Fruit fly (Drosophila melanogaster): ENCODE measurements around the gene CG17193.
A peak's percentile ranks its signal among the peaks of the same experiment; 100 is the strongest.

Gene CG17193

DNA sequence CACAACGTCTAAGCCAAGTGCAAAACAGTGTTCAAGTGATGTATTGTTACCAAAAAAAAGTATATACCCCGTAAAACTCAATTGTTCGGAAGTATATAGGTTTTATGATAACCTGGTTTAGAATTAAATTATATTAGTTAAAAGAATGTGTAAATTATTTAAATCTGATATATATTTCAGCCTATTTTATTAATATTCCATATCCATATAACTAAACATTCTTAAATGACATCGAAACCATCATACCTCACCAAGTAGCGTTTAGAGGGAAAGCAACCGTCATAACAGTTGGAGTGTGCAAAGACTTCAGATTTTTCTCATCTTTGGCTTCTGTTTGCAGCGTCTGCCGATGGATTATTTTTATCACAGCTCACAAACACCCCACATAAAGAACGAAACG, 56.4 kb downstream of the CG17193 start (continued):
- no peak for TF ChIP-seq Tbp (GFP tag; optimal IDR thresholded peaks at IDR 0.05)
- TF ChIP-seq CG17912 (GFP tag; optimal IDR thresholded peaks at IDR 0.05): no peak
- peak; percentile 55 for TF ChIP-seq Med (GFP tag)
- TF ChIP-seq ERR (GFP tag; optimal IDR thresholded peaks at IDR 0.05): no peak
- peak; percentile 21 for TF ChIP-seq CG13123 (GFP tag; optimal IDR thresholded peaks at IDR 0.05)
- peak; percentile 68 for TF ChIP-seq CG12299 (tag; optimal IDR thresholded peaks at IDR 0.05)
- no peak for TF ChIP-seq wek (GFP tag; optimal IDR thresholded peaks at IDR 0.05)
- TF ChIP-seq Awh (GFP tag; IDR thresholded peaks at IDR 0.05): peak; percentile 87
- peak; percentile 70 for TF ChIP-seq nerfin-1 (tag; optimal IDR thresholded peaks at IDR 0.05)
- TF ChIP-seq Mrtf (GFP tag; IDR thresholded peaks at IDR 0.05): peak; percentile 63; the same call in 1 of the 3 replicates
- TF ChIP-seq Meics (GFP tag; optimal IDR thresholded peaks at IDR 0.05): peak; percentile 78
- TF ChIP-seq Nf-YA (GFP tag; IDR thresholded peaks at IDR 0.05): peak; percentile 61; the same call in 1 of the 2 replicates
- TF ChIP-seq CG15269 (tag; optimal IDR thresholded peaks at IDR 0.05): peak; percentile 87
- peak; percentile 67 for TF ChIP-seq Hand (GFP tag; optimal IDR thresholded peaks at IDR 0.05)
- peak; percentile 75 for TF ChIP-seq Ada2b (GFP tag; IDR thresholded peaks at IDR 0.05)
- TF ChIP-seq row (GFP tag; IDR thresholded peaks at IDR 0.05): peak; percentile 92
- TF ChIP-seq CG33213 (GFP tag; optimal IDR thresholded peaks at IDR 0.05): no peak
- peak; percentile 79 for TF ChIP-seq fd3F (GFP tag; optimal IDR thresholded peaks at IDR 0.05)
- no peak for TF ChIP-seq usp (GFP tag; optimal IDR thresholded peaks at IDR 0.05)
- TF ChIP-seq CG14667 (GFP tag; IDR thresholded peaks at IDR 0.05): peak; percentile 72
- peak; percentile 77 for TF ChIP-seq CG33557 (GFP tag; optimal IDR thresholded peaks at IDR 0.05)
- TF ChIP-seq CG4617 (GFP tag; optimal IDR thresholded peaks at IDR 0.05; ENCODE audit: borderline replicate concordance): no peak
- no peak for TF ChIP-seq CG8944 (GFP tag; optimal IDR thresholded peaks at IDR 0.05)
- no peak for TF ChIP-seq HLH4C (GFP tag; IDR thresholded peaks at IDR 0.05; ENCODE audit: partially characterized antibody)
- TF ChIP-seq Spps (tag; optimal IDR thresholded peaks at IDR 0.05): peak; percentile 66
- peak in 1 of 2 experiments; percentile 73 for TF ChIP-seq dpn (GFP tag; optimal IDR thresholded peaks at IDR 0.05)
- TF ChIP-seq CG12744 (GFP tag; optimal IDR thresholded peaks at IDR 0.05): no peak
- TF ChIP-seq CG9215 (GFP tag; IDR thresholded peaks at IDR 0.05): no peak; the same call in 1 of the 2 replicates
- no peak for TF ChIP-seq Dp (GFP tag; optimal IDR thresholded peaks at IDR 0.05)
- TF ChIP-seq Fer1 (GFP tag; optimal IDR thresholded peaks at IDR 0.05): peak; percentile 85
- peak; percentile 61 for TF ChIP-seq CG1602 (GFP tag; optimal IDR thresholded peaks at IDR 0.05)
- peak; percentile 85 for TF ChIP-seq CG32772 (GFP tag; IDR thresholded peaks at IDR 0.05)
- TF ChIP-seq pb (GFP tag; optimal IDR thresholded peaks at IDR 0.05): no peak
- no peak for TF ChIP-seq jumu (GFP tag; optimal IDR thresholded peaks at IDR 0.05)
- TF ChIP-seq E2f2 (GFP tag; IDR thresholded peaks at IDR 0.05): peak; percentile 54; the same call in 1 of the 2 replicates
- peak; percentile 63 for TF ChIP-seq MTF-1 (GFP tag; optimal IDR thresholded peaks at IDR 0.05; ENCODE audit: borderline replicate concordance)
- peak; percentile 66 for TF ChIP-seq CG6683 (GFP tag; optimal IDR thresholded peaks at IDR 0.05)
- TF ChIP-seq tgo (GFP tag; IDR thresholded peaks at IDR 0.05): peak; percentile 88
- peak; percentile 86 for TF ChIP-seq Ptx1 (GFP tag; IDR thresholded peaks at IDR 0.05)
- TF ChIP-seq pho (GFP tag; optimal IDR thresholded peaks at IDR 0.05): no peak
- peak; percentile 77 for TF ChIP-seq CG4730 (GFP tag; IDR thresholded peaks at IDR 0.05)
- TF ChIP-seq cas (GFP tag; IDR thresholded peaks at IDR 0.05): peak; percentile 42; the same call in 1 of the 2 replicates
- peak; percentile 62 for TF ChIP-seq CG8765 (GFP tag; IDR thresholded peaks at IDR 0.05)
- peak; percentile 80 for TF ChIP-seq E2f1 (GFP tag; IDR thresholded peaks at IDR 0.05)
- TF ChIP-seq CG10267 (tag; optimal IDR thresholded peaks at IDR 0.05): peak; percentile 83
- no peak for TF ChIP-seq Dad (GFP tag; optimal IDR thresholded peaks at IDR 0.05)
- peak; percentile 45 for TF ChIP-seq Nf-YC (tag; optimal IDR thresholded peaks at IDR 0.05)
- peak; percentile 64 for TF ChIP-seq Aef1 (GFP tag; IDR thresholded peaks at IDR 0.05)
- peak; percentile 86 for TF ChIP-seq ara (GFP tag; IDR thresholded peaks at IDR 0.05)
- peak; percentile 21 to 92 for TF ChIP-seq bsh (GFP tag; optimal IDR thresholded peaks at IDR 0.05)
- TF ChIP-seq CG2202 (tag; optimal IDR thresholded peaks at IDR 0.05): peak; percentile 60

All from whole organism, embryonic.